Worm (Caenorhabditis elegans) whole organism, L3 larva: Measurements from ENCODE around the gene ZK470.4.

Experiments
- R02D3.7 ChIP-seq: fragments of 150-350 bp; optimal IDR thresholded peaks from 2 replicates; lab custom pipeline; 2014; ENCODE audit warnings: missing biosample characterization, missing genetic modification characterization
- elt-1 ChIP-seq: fragments of 150-350 bp; optimal IDR thresholded peaks from 2 replicates; lab custom pipeline; 2014; ENCODE audit warnings: missing biosample characterization, missing genetic modification characterization
- fkh-10 ChIP-seq: sonication (generic microtip); optimal IDR thresholded peaks from 2 replicates; lab custom pipeline; 2017; ENCODE audit warnings: missing biosample characterization, missing genetic modification reagents, missing genetic modification characterization
- nhr-25 ChIP-seq: sonication (generic microtip); optimal IDR thresholded peaks from 2 replicates; lab custom pipeline; 2017; ENCODE audit warnings: missing biosample characterization, missing genetic modification characterization
- unc-62 ChIP-seq: fragments of 150-350 bp; sonication (generic microtip); optimal IDR thresholded peaks from 4 replicates; lab custom pipeline; 2014; ENCODE audit warnings: missing biosample characterization, missing genetic modification reagents, missing genetic modification characterization

DNA sequence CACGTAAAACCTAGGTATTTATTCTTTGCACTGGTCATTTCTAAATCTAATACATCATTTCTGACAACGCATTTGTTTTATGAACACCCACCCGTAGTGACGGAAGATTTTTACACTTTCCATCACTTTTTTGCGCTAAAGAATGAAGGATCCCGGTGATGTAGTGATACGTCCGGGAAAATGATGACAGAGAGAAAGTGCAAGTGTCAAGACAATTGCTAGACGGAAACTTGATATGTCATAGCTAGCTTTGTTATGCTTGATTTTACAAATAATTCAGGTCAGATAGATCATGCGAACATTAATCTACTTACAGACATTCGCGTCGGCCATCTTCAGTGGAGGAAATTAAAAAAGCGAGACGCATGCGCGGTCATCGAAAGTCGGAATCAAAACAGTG lies 29.6 kb downstream of the ZK470.4 start:
- TF ChIP-seq R02D3.7 (tag; lab: Kevin White, UChicago): no peak
- no peak for TF ChIP-seq nhr-25
- TF ChIP-seq fkh-10 (GFP tag; lab: Kevin White, UChicago): no peak
- no peak for TF ChIP-seq elt-1 (tag; lab: Kevin White, UChicago)
- TF ChIP-seq unc-62: no peak
